Worm (Caenorhabditis elegans) whole organism, L4/young adult: Measurements from ENCODE around the gene srx-18.

Experiments used
- W03F9.2 ChIP-seq: fragments of 150-350 bp; optimal IDR thresholded peaks from 2 replicates; lab custom pipeline; 2014; ENCODE audit warnings: missing biosample characterization, missing genetic modification characterization
- dao-5 ChIP-seq: sonication (generic microtip); optimal IDR thresholded peaks from 2 replicates; lab custom pipeline; 2016; ENCODE audit warnings: missing genotype, missing genetic modification characterization, moderate library complexity, missing compliant biosample characterization
- him-1 ChIP-seq: sonication (generic microtip); optimal IDR thresholded peaks from 2 replicates; lab custom pipeline; 2016; ENCODE audit warnings: missing genotype, missing genetic modification reagents, missing genetic modification characterization, missing compliant biosample characterization

- TF ChIP-seq dao-5 (tag; lab: Kevin White, UChicago) (no peak), him-1 (no peak), W03F9.2 (no peak)
Observed at ce11 chrV:17795655-17796054, 3.0 kb downstream of the srx-18 start, which contains the start of gene srh-288.
